Worm (Caenorhabditis elegans) whole organism, midembryonic: ENCODE results near the gene fbxa-184.

Experiments used
- klf-2 ChIP-seq: fragments of 200-800 bp; sonication (Bioruptor generic); conservative IDR thresholded peaks from 2 replicates; pipeline ENCODE4 v1.3.6; 2022; ENCODE audit warnings: missing genetic modification reagents, missing genetic modification characterization, missing compliant biosample characterization
- med-1 ChIP-seq: sonication (generic microtip); optimal IDR thresholded peaks from 2 replicates; lab custom pipeline; 2017; ENCODE audit warnings: missing genetic modification characterization, mild to moderate bottlenecking, missing compliant biosample characterization, antibody characterized with exemption, missing genetic modification reagents; ENCODE audit not compliant: insufficient read depth
- tab-1 ChIP-seq: fragments of 200-800 bp; sonication (Bioruptor generic); IDR thresholded peaks from 2 replicates; pipeline ENCODE4 v1.3.6; 2022; ENCODE audit warnings: missing genetic modification characterization, missing compliant biosample characterization
- ztf-29 ChIP-seq: fragments of 200-800 bp; sonication (Bioruptor generic); IDR thresholded peaks from 2 replicates; pipeline ENCODE4 v1.3.6; 2022; ENCODE audit warnings: missing genetic modification reagents, missing genetic modification characterization, missing compliant biosample characterization

ce11 chrII:1706385-1706784 is 3.7 kb upstream of the fbxa-184 start, which contains the start of gene sdz-18:
- TF ChIP-seq tab-1 (GFP tag; lab: Robert Waterston, UW), result no peak
- no peak for TF ChIP-seq med-1 (GFP tag; lab: Kevin White, UChicago)
- TF ChIP-seq ztf-29, result no peak
- no peak for TF ChIP-seq klf-2 (GFP tag; lab: Robert Waterston, UW)
